Fruit fly (Drosophila melanogaster) whole organism, prepupa: ENCODE results near the gene P5CDh2.

Source experiments
- Blimp-1 ChIP-seq: fragments of 200-800 bp; sonication (Bioruptor generic); optimal IDR thresholded peaks from 3 replicates; lab custom pipeline; 2017; ENCODE audit warnings: missing biosample characterization, missing genetic modification characterization, mild to moderate bottlenecking, moderate library complexity, missing genetic modification reagents
- CG10669 ChIP-seq: fragments of 200-800 bp; sonication (Bioruptor generic); optimal IDR thresholded peaks from 3 replicates; lab custom pipeline; 2018; ENCODE audit warnings: missing biosample characterization, mild to moderate bottlenecking, missing genetic modification characterization, moderate library complexity
- CG11294 ChIP-seq: fragments of 200-800 bp; sonication (Bioruptor generic); IDR thresholded peaks from 2 replicates; pipeline ENCODE4 v1.3.6; 2022; ENCODE audit warnings: missing biosample characterization, missing genetic modification characterization
- CG11902 ChIP-seq: fragments of 200-800 bp; sonication (Bioruptor generic); optimal IDR thresholded peaks from 3 replicates; lab custom pipeline; 2016; ENCODE audit warnings: missing biosample characterization, missing genetic modification characterization
- CG15336 ChIP-seq: fragments of 200-800 bp; sonication (Bioruptor generic); IDR thresholded peaks from 2 replicates; pipeline ENCODE4 v1.3.6; 2022; ENCODE audit warnings: missing biosample characterization, missing genetic modification characterization
- CG1621 ChIP-seq: fragments of 200-800 bp; sonication (Bioruptor generic); optimal IDR thresholded peaks from 3 replicates; lab custom pipeline; 2018; ENCODE audit warnings: missing biosample characterization, mild to moderate bottlenecking, missing genetic modification characterization
- CG16779 ChIP-seq: fragments of 200-800 bp; sonication (Bioruptor generic); optimal IDR thresholded peaks from 3 replicates; lab custom pipeline; 2017; ENCODE audit warnings: missing biosample characterization, mild to moderate bottlenecking, missing genetic modification characterization
- CG31627 ChIP-seq: fragments of 200-800 bp; sonication (Bioruptor generic); optimal IDR thresholded peaks from 3 replicates; lab custom pipeline; 2016; ENCODE audit warnings: missing biosample characterization, missing genetic modification characterization
- CG32006 ChIP-seq: fragments of 200-800 bp; sonication (Bioruptor generic); optimal IDR thresholded peaks from 3 replicates; lab custom pipeline; 2017; ENCODE audit warnings: missing biosample characterization, mild to moderate bottlenecking, missing genetic modification characterization
- CG34406 ChIP-seq: fragments of 200-800 bp; sonication (Bioruptor generic); optimal IDR thresholded peaks from 3 replicates; lab custom pipeline; 2016; ENCODE audit warnings: missing biosample characterization, missing genetic modification characterization
- CG3919 ChIP-seq: fragments of 200-800 bp; sonication (Bioruptor generic); optimal IDR thresholded peaks from 3 replicates; lab custom pipeline; 2016; ENCODE audit warnings: missing biosample characterization, missing genetic modification characterization
- CG4318 ChIP-seq: fragments of 200-800 bp; sonication (Bioruptor generic); optimal IDR thresholded peaks from 3 replicates; lab custom pipeline; 2017; ENCODE audit warnings: missing biosample characterization, mild to moderate bottlenecking, missing genetic modification characterization
- CG6276 ChIP-seq: fragments of 200-800 bp; sonication (Bioruptor generic); optimal IDR thresholded peaks from 2 replicates; lab custom pipeline; 2017; ENCODE audit warnings: missing biosample characterization, mild to moderate bottlenecking, missing genetic modification characterization
- CG6792 ChIP-seq: fragments of 200-800 bp; sonication (Bioruptor generic); optimal IDR thresholded peaks from 3 replicates; lab custom pipeline; 2016; ENCODE audit warnings: missing biosample characterization, missing genetic modification characterization
- CG6808 ChIP-seq: fragments of 200-800 bp; sonication (Bioruptor generic); optimal IDR thresholded peaks from 3 replicates; lab custom pipeline; 2017; ENCODE audit warnings: missing biosample characterization, missing genetic modification characterization, mild to moderate bottlenecking, moderate library complexity, missing genetic modification reagents
- CG6854 ChIP-seq: fragments of 200-800 bp; sonication (Bioruptor generic); optimal IDR thresholded peaks from 2 replicates; lab custom pipeline; 2017; ENCODE audit warnings: missing biosample characterization, mild to moderate bottlenecking, missing genetic modification characterization
- CG7368 ChIP-seq: fragments of 200-800 bp; sonication (Bioruptor generic); optimal IDR thresholded peaks from 3 replicates; lab custom pipeline; 2016; ENCODE audit warnings: missing biosample characterization, missing genetic modification characterization
- CG8119 ChIP-seq: fragments of 200-800 bp; sonication (Bioruptor generic); IDR thresholded peaks from 3 replicates; pipeline ENCODE4 v1.3.6; 2022; ENCODE audit warnings: missing biosample characterization, missing genetic modification characterization
- CG9139 ChIP-seq: fragments of 200-800 bp; sonication (Bioruptor generic); optimal IDR thresholded peaks from 3 replicates; lab custom pipeline; 2017; ENCODE audit warnings: missing biosample characterization, mild to moderate bottlenecking, missing genetic modification characterization
- Eip75B ChIP-seq: fragments of 200-800 bp; sonication (Bioruptor generic); optimal IDR thresholded peaks from 3 replicates; lab custom pipeline; 2016; ENCODE audit warnings: missing biosample characterization, missing genetic modification characterization
- Eip78C ChIP-seq: fragments of 200-800 bp; sonication (Bioruptor generic); peaks from one replicate; lab custom pipeline; 2016; ENCODE audit warnings: missing biosample characterization, missing genetic modification characterization
- Ets96B ChIP-seq: fragments of 200-800 bp; optimal IDR thresholded peaks from 2 replicates; lab custom pipeline; 2019; ENCODE audit warnings: missing biosample characterization, mild to moderate bottlenecking, missing genetic modification characterization, moderate library complexity
- Gug ChIP-seq: fragments of 200-800 bp; sonication (Bioruptor generic); IDR thresholded peaks from 2 replicates; pipeline ENCODE4 v1.3.6; 2022; ENCODE audit warnings: missing biosample characterization, missing genetic modification characterization
- Hr38 ChIP-seq: sonication (Bioruptor generic); optimal IDR thresholded peaks from 2 replicates; lab custom pipeline; 2016; ENCODE audit warnings: missing biosample characterization, missing genetic modification characterization
- Hr39 ChIP-seq: fragments of 200-800 bp; sonication (Bioruptor generic); optimal IDR thresholded peaks from 2 replicates; lab custom pipeline; 2016; ENCODE audit warnings: missing biosample characterization, missing genetic modification characterization
- Hr4 ChIP-seq: fragments of 200-800 bp; sonication (Bioruptor generic); optimal IDR thresholded peaks from 3 replicates; lab custom pipeline; 2016; ENCODE audit warnings: missing biosample characterization, missing genetic modification characterization
- Met ChIP-seq: fragments of 200-800 bp; sonication (Bioruptor generic); optimal IDR thresholded peaks from 3 replicates; lab custom pipeline; 2016; ENCODE audit warnings: missing biosample characterization, missing genetic modification characterization
- Smox ChIP-seq: fragments of 200-800 bp; sonication (Bioruptor generic); optimal IDR thresholded peaks from 3 replicates; lab custom pipeline; 2016; ENCODE audit warnings: missing biosample characterization, missing genetic modification characterization
- Sox102F ChIP-seq: fragments of 200-800 bp; sonication (Bioruptor generic); optimal IDR thresholded peaks from 2 replicates; lab custom pipeline; 2016; ENCODE audit warnings: missing biosample characterization, mild to moderate bottlenecking, missing genetic modification characterization
- Sox15 ChIP-seq: fragments of 200-800 bp; sonication (Bioruptor generic); optimal IDR thresholded peaks from 3 replicates; lab custom pipeline; 2016; ENCODE audit warnings: missing biosample characterization, missing genetic modification characterization
- acj6 ChIP-seq: fragments of 200-800 bp; sonication (Bioruptor generic); optimal IDR thresholded peaks from 3 replicates; lab custom pipeline; 2016; ENCODE audit warnings: missing biosample characterization, missing genetic modification characterization
- dsx ChIP-seq: fragments of 200-800 bp; optimal IDR thresholded peaks from 3 replicates; lab custom pipeline; 2019; ENCODE audit warnings: missing biosample characterization, mild to moderate bottlenecking, missing genetic modification characterization, moderate library complexity; ENCODE audit not compliant: poor library complexity, severe bottlenecking
- eg ChIP-seq: fragments of 200-800 bp; sonication (Bioruptor generic); IDR thresholded peaks from 3 replicates; pipeline ENCODE4 v1.3.6; 2022; ENCODE audit warnings: missing biosample characterization, missing genetic modification characterization
- esn ChIP-seq: fragments of 200-800 bp; sonication (Bioruptor generic); optimal IDR thresholded peaks from 2 replicates; lab custom pipeline; 2016; ENCODE audit warnings: missing biosample characterization, mild to moderate bottlenecking, missing genetic modification characterization, moderate library complexity
- fd59A ChIP-seq: fragments of 200-800 bp; sonication (Bioruptor generic); optimal IDR thresholded peaks from 2 replicates; lab custom pipeline; 2017; ENCODE audit warnings: missing biosample characterization, mild to moderate bottlenecking, missing genetic modification characterization, missing genetic modification reagents
- fd85E ChIP-seq: fragments of 200-800 bp; sonication (Bioruptor generic); optimal IDR thresholded peaks from 3 replicates; lab custom pipeline; 2016; ENCODE audit warnings: missing biosample characterization, missing genetic modification characterization
- fkh ChIP-seq: fragments of 200-800 bp; sonication (Bioruptor generic); optimal IDR thresholded peaks from 3 replicates; lab custom pipeline; 2017; ENCODE audit warnings: missing biosample characterization, mild to moderate bottlenecking, missing genetic modification characterization, moderate library complexity
- lz ChIP-seq: fragments of 200-800 bp; sonication (Bioruptor generic); optimal IDR thresholded peaks from 3 replicates; lab custom pipeline; 2016; ENCODE audit warnings: missing biosample characterization, missing genetic modification characterization
- net ChIP-seq: fragments of 200-800 bp; sonication (Bioruptor generic); optimal IDR thresholded peaks from 3 replicates; lab custom pipeline; 2016; ENCODE audit warnings: missing biosample characterization, missing genetic modification characterization
- pdm3 ChIP-seq: fragments of 200-800 bp; sonication (Bioruptor generic); optimal IDR thresholded peaks from 3 replicates; lab custom pipeline; 2016; ENCODE audit warnings: missing biosample characterization, missing genetic modification characterization
- salr ChIP-seq, 2 experiments: fragments of 200-800 bp; sonication (Bioruptor generic); optimal IDR thresholded peaks; 3 replicates each; lab custom pipeline; 2016 to 2018; ENCODE audit warnings: missing biosample characterization in 2 of 2, missing genetic modification characterization in 2 of 2, mild to moderate bottlenecking in 1 of 2
- spab ChIP-seq: fragments of 200-800 bp; sonication (Bioruptor generic); optimal IDR thresholded peaks from 2 replicates; lab custom pipeline; 2017; ENCODE audit warnings: missing biosample characterization, mild to moderate bottlenecking, missing genetic modification characterization, missing genetic modification reagents
- ss ChIP-seq, 2 experiments: fragments of 200-800 bp; sonication (Bioruptor generic); optimal IDR thresholded peaks; 2 replicates in 1 of 2; 3 replicates in 1 of 2; lab custom pipeline; 2017 to 2018; ENCODE audit warnings: mild to moderate bottlenecking in 2 of 2, missing biosample characterization in 2 of 2, missing genetic modification characterization in 2 of 2, moderate library complexity in 1 of 2
- topi ChIP-seq: fragments of 200-800 bp; sonication (Bioruptor generic); optimal IDR thresholded peaks from 3 replicates; lab custom pipeline; 2016; ENCODE audit warnings: missing biosample characterization, missing genetic modification characterization
- vri ChIP-seq: fragments of 200-800 bp; sonication (Bioruptor generic); optimal IDR thresholded peaks from 3 replicates; lab custom pipeline; 2016; ENCODE audit warnings: missing biosample characterization, mild to moderate bottlenecking, missing genetic modification characterization

Gene P5CDh2

dm6 chr3R:21899170-21899575 lies 21.4 kb downstream of the P5CDh2 start (continued):
- TF ChIP-seq CG6808 (GFP tag; lab: Kevin White, UChicago) (peak; percentile 87), CG11902 (GFP tag; lab: Kevin White, UChicago) (peak; percentile 35), fd85E (GFP tag; lab: Kevin White, UChicago) (no peak), Hr4 (peak; percentile 54), CG3919 (peak; percentile 77), Hr38 (GFP tag; lab: Kevin White, UChicago) (no peak), CG11294 (GFP tag; lab: Robert Waterston, UW) (0 out of 2 replicates have a peak, but pooled peaks have one; percentile 32), CG10669 (GFP tag; lab: Kevin White, UChicago) (peak; percentile 82), CG34406 (peak; percentile 40), topi (peak; percentile 70), CG16779 (tag; lab: Kevin White, UChicago) (peak; percentile 51), CG1621 (tag; lab: Kevin White, UChicago) (peak; percentile 47), eg (GFP tag; lab: Robert Waterston, UW) (peak; percentile 34; the same call in 1 of the 3 replicates), Ets96B (tag; lab: Kevin White, UChicago) (peak; percentile 76), CG6854 (GFP tag; lab: Kevin White, UChicago) (peak; percentile 17), fkh (no peak), Eip78C (GFP tag; lab: Kevin White, UChicago) (peak; percentile 92), Sox102F (GFP tag; lab: Kevin White, UChicago) (peak; percentile 37), CG7368 (peak; percentile 45), CG32006 (peak; percentile 69), CG8119 (peak; percentile 69; the same call in 2 of the 3 replicates), salr (GFP tag; optimal IDR thresholded peaks at IDR 0.05; lab: Kevin White, UChicago) (peak in 1 of 2 experiments; percentile 54), Met (GFP tag; lab: Kevin White, UChicago) (peak; percentile 55), net (peak; percentile 50)

- TF ChIP-seq Sox15 (GFP tag; lab: Kevin White, UChicago) (no peak), Sox102F (GFP tag; lab: Kevin White, UChicago) (no peak), CG1621 (tag; lab: Kevin White, UChicago) (peak; percentile 24), Hr39 (GFP tag; lab: Kevin White, UChicago) (peak; percentile 3), CG10669 (GFP tag; lab: Kevin White, UChicago) (peak; percentile 2), ss (GFP tag; optimal IDR thresholded peaks at IDR 0.05; lab: Kevin White, UChicago) (peak in 1 of 2 experiments; percentile 24), CG31627 (peak; percentile 15), esn (GFP tag; lab: Kevin White, UChicago) (peak; percentile 19), CG4318 (GFP tag; lab: Kevin White, UChicago) (no peak)
These were observed 26.6 kb downstream of the P5CDh2 start for dm6 chr3R:21904345-21904744.

dm6 chr3R:21905615-21906014 lies 27.9 kb downstream of the P5CDh2 start:
- peak; percentile 88 for TF ChIP-seq dsx (GFP tag; lab: Kevin White, UChicago)
- TF ChIP-seq CG6792: peak; percentile 77
- TF ChIP-seq vri (GFP tag; lab: Kevin White, UChicago): peak; percentile 46
- peak; percentile 81 for TF ChIP-seq CG9139 (GFP tag; lab: Kevin White, UChicago)
- peak; percentile 85 for TF ChIP-seq acj6
- peak; percentile 80 for TF ChIP-seq CG34406
- TF ChIP-seq Blimp-1 (GFP tag; lab: Kevin White, UChicago): peak; percentile 46
- TF ChIP-seq Met (GFP tag; lab: Kevin White, UChicago): peak; percentile 78
- peak; percentile 43 for TF ChIP-seq Sox15 (GFP tag; lab: Kevin White, UChicago)
- peak; percentile 65 for TF ChIP-seq Smox (GFP tag; lab: Kevin White, UChicago)
- peak; percentile 64 for TF ChIP-seq lz (GFP tag; lab: Kevin White, UChicago)
- TF ChIP-seq Eip75B: peak; percentile 84
- TF ChIP-seq Hr38 (GFP tag; lab: Kevin White, UChicago): no peak
- TF ChIP-seq net: peak; percentile 79
- peak; percentile 88 for TF ChIP-seq Gug
- peak; percentile 87 for TF ChIP-seq CG4318 (GFP tag; lab: Kevin White, UChicago)
- TF ChIP-seq spab: peak; percentile 89
- peak; percentile 43 for TF ChIP-seq Hr39 (GFP tag; lab: Kevin White, UChicago)
- peak; percentile 95 for TF ChIP-seq CG32006
- peak; percentile 82 for TF ChIP-seq pdm3 (GFP tag; lab: Kevin White, UChicago)
- peak; percentile 69 to 91 for TF ChIP-seq salr (GFP tag; optimal IDR thresholded peaks at IDR 0.05; lab: Kevin White, UChicago)
- TF ChIP-seq fkh: no peak
- TF ChIP-seq fd59A: peak; percentile 83
- peak; percentile 92 for TF ChIP-seq CG15336 (GFP tag; lab: Robert Waterston, UW)
- peak; percentile 73 to 89 for TF ChIP-seq ss (GFP tag; optimal IDR thresholded peaks at IDR 0.05; lab: Kevin White, UChicago)
- TF ChIP-seq CG1621 (tag; lab: Kevin White, UChicago): peak; percentile 79
- peak; percentile 67 for TF ChIP-seq CG6854 (GFP tag; lab: Kevin White, UChicago)
- TF ChIP-seq eg (GFP tag; lab: Robert Waterston, UW): peak; percentile 90
- peak; percentile 69 for TF ChIP-seq CG16779 (tag; lab: Kevin White, UChicago)
- peak; percentile 82 for TF ChIP-seq CG6276 (GFP tag; lab: Kevin White, UChicago)
